Fruit fly (Drosophila melanogaster): ENCODE results near the gene htt.

DNA sequence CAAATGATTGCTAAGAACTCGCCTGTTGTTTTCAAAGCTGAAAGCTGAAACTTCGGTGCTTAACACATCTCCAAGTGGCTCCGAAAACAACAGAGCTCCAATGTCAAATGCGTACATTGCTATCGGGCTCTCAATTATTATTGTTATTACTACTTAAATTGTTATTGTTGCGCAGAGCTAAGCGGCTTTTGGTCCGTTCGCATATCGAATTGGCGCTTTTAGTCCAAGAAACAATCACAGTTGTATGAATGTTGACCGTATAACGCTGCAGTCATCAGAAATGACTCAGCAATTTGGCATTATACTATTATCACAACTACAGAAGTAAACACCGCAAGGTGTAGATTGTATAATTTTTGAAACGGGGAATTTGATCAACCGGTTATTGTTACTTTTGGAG lies 10.5 kb upstream of the htt start:
- TF ChIP-seq D1 (tag; optimal IDR thresholded peaks at IDR 0.05) (no peak), gl (tag; optimal IDR thresholded peaks at IDR 0.05) (no peak), CG32121 (GFP tag; IDR thresholded peaks at IDR 0.05) (no peak), Pif1A (GFP tag; optimal IDR thresholded peaks at IDR 0.05) (no peak)

All from whole organism, pupa.